Worm (Caenorhabditis elegans): ENCODE results near the gene Y58A7A.1.

Y58A7A.1 gene

ce11 chrV:5027640-5028039 lies 41.7 kb downstream of the Y58A7A.1 start, which contains the start of gene cpt-4:
cpt-4 (minus strand) TSS chrV:5027723.
- TF ChIP-seq pqm-1 (tag; optimal IDR thresholded peaks at IDR 0.05) = peak; percentile 83
- TF ChIP-seq mdl-1 (tag; optimal IDR thresholded peaks at IDR 0.05) = peak; percentile 5
- no peak for TF ChIP-seq nhr-23 (tag; optimal IDR thresholded peaks at IDR 0.05)
- TF ChIP-seq elt-2 (tag; optimal IDR thresholded peaks at IDR 0.05) = peak; percentile 95

- TF ChIP-seq elt-3 (tag; optimal IDR thresholded peaks at IDR 0.05) (no peak), jun-1 (tag; optimal IDR thresholded peaks at IDR 0.05) (no peak), nhr-43 (tag; optimal IDR thresholded peaks at IDR 0.05; ENCODE audit: poor library complexity, severe bottlenecking) (peak; percentile 13), elt-2 (tag; optimal IDR thresholded peaks at IDR 0.05) (peak; percentile 90), ceh-28 (tag; optimal IDR thresholded peaks at IDR 0.05) (no peak), unc-62 (GFP tag; optimal IDR thresholded peaks at IDR 0.05) (no peak), ztf-4 (tag; optimal IDR thresholded peaks at IDR 0.05) (no peak), pqm-1 (tag; optimal IDR thresholded peaks at IDR 0.05) (peak; percentile 58), nhr-11 (tag; optimal IDR thresholded peaks at IDR 0.05) (no peak), nhr-237 (tag; optimal IDR thresholded peaks at IDR 0.05) (no peak)
These were observed 42.9 kb downstream of the Y58A7A.1 start for ce11 chrV:5026438-5026837.

DNA sequence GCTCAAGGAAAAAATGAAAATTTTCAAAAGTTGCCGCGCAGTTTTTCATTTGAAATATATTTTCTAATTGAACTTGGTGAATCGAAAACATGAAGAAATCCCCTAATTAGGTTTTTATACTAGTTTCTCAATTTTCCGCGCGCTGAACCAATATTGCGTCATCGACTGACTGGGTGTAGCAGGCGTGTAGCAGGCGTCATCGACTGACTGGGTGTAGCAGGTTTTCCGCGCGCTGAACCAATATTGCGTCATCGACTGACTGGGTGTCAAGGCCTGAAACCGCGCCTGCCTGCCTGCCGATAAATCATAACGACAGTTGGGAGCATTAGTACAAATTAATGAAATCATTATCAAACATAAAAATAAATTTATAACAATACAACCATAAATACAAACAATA lies 46.0 kb downstream of the Y58A7A.1 start:
- peak; percentile 2 for TF ChIP-seq elt-2 (tag; optimal IDR thresholded peaks at IDR 0.05)
- TF ChIP-seq aly-2 (tag; optimal IDR thresholded peaks at IDR 0.05) = no peak

DNA sequence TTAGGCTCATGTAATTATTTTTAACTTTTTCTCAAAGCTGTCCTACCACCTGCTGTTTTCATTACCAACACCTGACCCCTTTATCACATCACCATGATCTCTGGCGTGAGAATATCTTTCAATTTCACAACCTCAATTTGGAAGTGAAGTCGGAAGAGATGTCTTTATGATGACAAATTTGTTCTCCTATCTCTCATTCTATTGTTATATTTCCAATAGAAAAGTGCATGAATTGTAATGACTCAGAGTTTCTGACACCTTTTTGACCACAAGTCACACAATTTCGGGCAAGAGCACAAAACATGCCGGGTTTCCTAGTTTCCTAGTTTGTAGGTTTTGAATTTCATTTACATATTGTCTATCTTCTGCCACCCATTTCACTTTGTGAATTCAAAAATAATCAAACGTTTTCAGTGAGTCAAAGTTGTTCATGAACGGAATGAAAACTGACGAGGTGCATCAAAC lies 50.5 kb downstream of the Y58A7A.1 start, which contains the start of gene srr-4:
srr-4 (plus strand) TSS at position 415 of the 465 bp plus-strand sequence.
- TF ChIP-seq pqm-1 (tag; optimal IDR thresholded peaks at IDR 0.05) (peak; percentile 28), nhr-237 (tag; optimal IDR thresholded peaks at IDR 0.05) (no peak)

- TF ChIP-seq elt-2 (tag; optimal IDR thresholded peaks at IDR 0.05) = peak; percentile 86
- TF ChIP-seq mml-1 (tag; optimal IDR thresholded peaks at IDR 0.05) = no peak
- no peak for TF ChIP-seq nhr-28 (tag; optimal IDR thresholded peaks at IDR 0.05)
- peak; percentile 85 for TF ChIP-seq pqm-1 (tag; optimal IDR thresholded peaks at IDR 0.05)
These were observed 51.3 kb downstream of the Y58A7A.1 start for ce11 chrV:5018067-5018466.
